Worm (Caenorhabditis elegans) whole organism, L4/young adult: Measurements from ENCODE around the gene K09C6.3.
"Not testable (repeated sequence)": the region's sequence is repeated elsewhere in the genome, so short reads cannot be mapped to it uniquely, and the experiment has no call there.

Source experiments
- W03F9.2 ChIP-seq: fragments of 150-350 bp; optimal IDR thresholded peaks from 2 replicates; lab custom pipeline; 2014; ENCODE audit warnings: missing biosample characterization, missing genetic modification characterization
- dao-5 ChIP-seq: sonication (generic microtip); optimal IDR thresholded peaks from 2 replicates; lab custom pipeline; 2016; ENCODE audit warnings: missing genotype, missing genetic modification characterization, moderate library complexity, missing compliant biosample characterization
- him-1 ChIP-seq: sonication (generic microtip); optimal IDR thresholded peaks from 2 replicates; lab custom pipeline; 2016; ENCODE audit warnings: missing genotype, missing genetic modification reagents, missing genetic modification characterization, missing compliant biosample characterization

The K09C6.3 gene

ce11 chrV:838984-839471 is 13.3 kb upstream of the K09C6.3 start, which contains the start of the genes K09C6.7 and K09C6.10:
Gene K09C6.7 (minus strand): TSS chrV:839084.
Gene K09C6.10 (plus strand): TSS chrV:839421.
- TF ChIP-seq W03F9.2; dao-5; him-1 (tag; lab: Kevin White, UChicago): not testable (repeated sequence)

DNA sequence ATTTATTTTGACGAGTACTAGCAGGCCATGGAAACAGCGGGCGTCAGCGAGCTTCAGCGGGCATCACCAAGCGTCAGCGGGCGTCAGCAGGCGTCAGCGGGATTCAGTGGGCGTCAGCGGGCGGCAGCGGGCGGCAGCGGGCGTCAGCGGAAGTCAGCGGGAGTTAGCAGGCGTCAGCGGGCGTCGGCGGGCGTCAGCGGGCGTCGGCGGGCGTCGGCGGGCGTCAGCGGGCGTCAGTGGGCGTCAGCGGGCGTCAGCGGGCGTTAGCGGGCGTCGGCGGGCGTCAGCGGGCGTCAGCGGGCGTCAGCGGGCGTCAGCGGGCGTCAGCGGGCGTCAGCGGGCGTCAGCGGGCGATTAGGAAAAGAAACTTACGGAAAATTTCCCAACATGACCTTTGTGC is 9.7 kb upstream of the K09C6.3 start:
- TF ChIP-seq W03F9.2 (no peak), dao-5 (no peak), him-1 (tag; lab: Kevin White, UChicago) (no peak)

DNA sequence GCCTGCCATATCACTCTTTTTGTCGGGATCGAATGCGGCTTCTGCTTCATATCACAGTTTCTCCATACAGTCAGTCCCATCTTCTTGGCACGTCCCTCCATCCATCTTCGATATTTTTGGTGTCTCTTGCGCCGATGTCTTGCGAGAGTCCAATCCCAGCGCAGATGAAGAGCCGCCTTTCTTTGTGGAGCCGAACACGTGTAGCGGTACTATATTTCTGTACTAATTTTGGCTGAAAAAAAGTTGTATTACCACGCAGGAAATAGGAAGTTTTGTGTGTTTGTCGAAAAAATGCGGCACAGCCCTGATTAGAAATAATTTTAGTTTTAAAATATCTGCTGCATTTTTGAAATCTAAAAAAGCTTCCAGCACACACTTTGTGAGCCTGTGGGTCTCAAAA is 9.2 kb upstream of the K09C6.3 start, which contains the start of gene K09C6.8:
K09C6.8 (minus strand) TSS at position 101 of the 400 bp plus-strand sequence.
- not testable (repeated sequence) for TF ChIP-seq W03F9.2; dao-5; him-1 (tag; lab: Kevin White, UChicago)

- TF ChIP-seq him-1 (tag; lab: Kevin White, UChicago), result no peak
- no peak for TF ChIP-seq W03F9.2
Measured at ce11 chrV:847521-847920, 4.8 kb upstream of the K09C6.3 start, which contains the start of gene srbc-13. Gene srbc-13 (plus strand): TSS chrV:847821.

DNA sequence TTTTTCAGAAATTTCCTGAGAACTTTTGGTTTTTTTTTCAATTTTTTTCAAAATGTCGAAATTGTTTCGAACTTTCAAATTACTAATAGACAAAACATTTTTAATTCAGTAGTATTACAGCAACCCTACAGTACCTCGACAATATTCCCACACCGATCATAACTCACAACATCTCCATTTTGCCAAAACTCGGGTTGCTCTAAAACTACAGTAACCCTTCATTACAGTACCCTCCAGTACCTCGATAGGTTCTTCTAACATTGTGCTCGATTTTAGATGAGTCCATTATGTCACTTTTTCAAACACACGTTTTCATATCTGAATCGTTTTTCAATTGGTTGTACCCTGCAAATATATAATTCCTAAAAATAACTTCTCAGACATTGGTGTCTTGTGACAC is 3.2 kb upstream of the K09C6.3 start:
- TF ChIP-seq dao-5 (no peak), him-1 (tag; lab: Kevin White, UChicago) (no peak), W03F9.2 (no peak)

- TF ChIP-seq W03F9.2 (no peak), him-1 (tag; lab: Kevin White, UChicago) (no peak), dao-5 (no peak)
Measured at ce11 chrV:849512-849911, 2.8 kb upstream of the K09C6.3 start, which contains the start of gene srbc-12. Gene srbc-12 (plus strand): TSS chrV:849812.

ce11 chrV:854966-855365 is 2.7 kb downstream of the K09C6.3 start, which contains the start of gene K09C6.9:
Gene K09C6.9 (minus strand): TSS chrV:855066.
- no peak for TF ChIP-seq W03F9.2
- no peak for TF ChIP-seq dao-5
- no peak for TF ChIP-seq him-1 (tag; lab: Kevin White, UChicago)

DNA sequence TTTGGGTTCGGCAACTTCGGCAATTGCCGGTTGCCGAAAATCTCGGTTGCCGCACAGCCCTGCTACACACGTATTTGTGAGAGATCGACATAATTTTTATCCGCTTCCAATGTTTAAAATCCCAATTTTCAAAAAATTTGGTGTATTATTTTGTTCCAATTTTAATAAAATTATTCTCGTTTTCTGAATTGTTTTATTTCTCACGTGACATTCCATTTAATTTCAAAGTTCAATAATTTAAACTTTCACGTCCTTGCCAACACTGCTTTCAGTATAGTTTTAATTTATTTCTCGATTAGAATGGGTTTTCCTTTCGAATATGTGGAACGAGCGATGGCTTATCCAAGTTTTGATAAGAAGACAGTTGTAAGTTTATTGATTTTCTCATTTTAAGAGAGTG is 4.3 kb downstream of the K09C6.3 start, which contains the start of gene K09C6.2:
K09C6.2 (plus strand) TSS at position 301 of the 400 bp plus-strand sequence.
- TF ChIP-seq dao-5 (no peak), W03F9.2 (no peak), him-1 (tag; lab: Kevin White, UChicago) (no peak)

ce11 chrV:858841-859456 is 6.7 kb downstream of the K09C6.3 start:
- no peak for TF ChIP-seq him-1 (tag; lab: Kevin White, UChicago)
- no peak for TF ChIP-seq dao-5
- no peak for TF ChIP-seq W03F9.2

DNA sequence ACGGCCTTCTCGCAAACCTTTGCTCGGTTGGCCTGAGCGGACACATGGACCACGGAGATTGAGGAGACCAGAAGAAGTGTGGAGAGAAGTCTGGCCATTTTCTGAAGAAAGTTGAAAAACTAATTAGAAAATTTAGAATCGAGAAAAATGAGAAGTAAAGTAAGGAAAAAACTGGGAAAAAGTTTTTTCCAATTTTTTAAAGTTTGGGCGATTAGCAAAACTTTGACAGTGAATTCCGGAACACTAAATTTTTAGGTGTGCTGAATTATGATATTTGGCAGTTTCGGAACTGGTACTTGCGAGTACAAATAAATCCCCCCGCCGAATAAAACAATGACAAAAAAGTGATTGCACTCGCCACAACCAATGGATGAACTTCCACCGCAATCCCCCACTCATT is 14.4 kb downstream of the K09C6.3 start, which contains the start of gene T02B11.3:
T02B11.3 (minus strand) TSS at position 101 of the 400 bp plus-strand sequence.
- TF ChIP-seq dao-5, result no peak
- no peak for TF ChIP-seq W03F9.2
- TF ChIP-seq him-1 (tag; lab: Kevin White, UChicago), result no peak

DNA sequence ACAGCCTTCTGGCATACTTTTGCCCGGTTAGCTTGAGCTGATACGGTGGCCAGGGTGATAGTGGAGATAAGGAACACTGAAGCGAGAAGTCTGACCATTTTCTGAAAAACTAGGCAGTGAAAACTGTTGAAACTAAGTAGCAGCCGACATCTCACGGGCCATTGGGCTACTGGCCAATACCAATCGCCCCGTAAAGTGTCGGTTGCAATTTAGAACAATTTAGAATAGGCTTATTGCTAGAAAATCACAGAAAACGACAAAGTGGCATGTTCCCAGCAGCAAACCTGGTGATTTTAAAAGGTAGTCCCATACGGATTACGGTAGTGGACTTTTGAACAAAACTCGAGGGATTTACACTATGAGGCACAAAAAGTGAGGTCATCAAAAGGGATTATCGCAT is 18.7 kb downstream of the K09C6.3 start, which contains the start of gene T02B11.4:
T02B11.4 (minus strand) TSS at position 101 of the 400 bp plus-strand sequence.
- no peak for TF ChIP-seq W03F9.2

DNA sequence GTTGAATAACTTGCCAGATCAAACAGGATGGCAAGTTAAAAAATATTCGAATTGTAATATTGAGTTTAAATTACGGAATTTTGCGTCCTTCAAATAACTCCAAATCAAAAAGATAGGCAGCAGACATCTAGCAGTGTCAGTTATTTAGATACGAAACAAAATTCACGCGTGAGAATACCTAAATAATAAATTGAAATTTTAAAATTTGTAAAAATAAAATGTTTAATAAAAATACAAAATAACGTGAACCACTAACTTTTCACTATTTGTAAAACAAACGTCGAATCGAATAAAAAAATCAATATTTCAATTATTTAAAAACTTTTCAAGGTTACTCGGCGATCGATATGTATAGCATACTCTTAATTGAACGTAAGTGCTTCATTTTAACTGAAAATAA is 23.7 kb downstream of the K09C6.3 start, which contains the start of gene T02B11.9:
T02B11.9 (plus strand) TSS at position 301 of the 400 bp plus-strand sequence.
- TF ChIP-seq him-1 (tag; lab: Kevin White, UChicago) (no peak), W03F9.2 (no peak), dao-5 (no peak)

- TF ChIP-seq dao-5 (no peak), W03F9.2 (no peak), him-1 (tag; lab: Kevin White, UChicago) (no peak)
Measured at ce11 chrV:878567-878966, 26.3 kb downstream of the K09C6.3 start, which contains the start of gene T02B11.8. Gene T02B11.8 (minus strand): TSS chrV:878667.

ce11 chrV:879171-879570 is 26.9 kb downstream of the K09C6.3 start, which contains the start of gene srg-53:
Gene srg-53 (plus strand): TSS chrV:879471.
- TF ChIP-seq W03F9.2, result no peak
- no peak for TF ChIP-seq him-1 (tag; lab: Kevin White, UChicago)
- TF ChIP-seq dao-5, result no peak

DNA sequence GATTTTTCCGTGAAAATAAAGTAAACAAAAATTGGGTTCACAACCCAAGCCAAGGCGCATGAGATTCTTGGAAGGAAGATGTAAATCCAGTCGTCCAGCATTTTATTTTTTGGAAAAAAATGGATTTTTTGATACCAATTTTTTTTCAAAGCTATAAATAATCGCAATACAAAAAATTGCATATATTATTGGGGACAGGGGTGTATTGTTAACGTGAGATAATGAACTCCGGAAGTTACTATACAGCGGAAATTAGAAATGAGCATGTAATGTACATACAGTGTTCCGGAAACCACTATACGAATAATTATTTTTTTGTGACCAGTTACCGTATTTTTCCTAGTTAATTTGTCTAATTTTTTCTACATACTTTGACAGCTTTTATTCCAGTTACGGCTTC is 32.0 kb downstream of the K09C6.3 start, which contains the start of gene srj-38:
srj-38 (minus strand) TSS at position 101 of the 400 bp plus-strand sequence.
- no peak for TF ChIP-seq him-1 (tag; lab: Kevin White, UChicago)
- TF ChIP-seq W03F9.2, result no peak
- no peak for TF ChIP-seq dao-5
